Fruit fly (Drosophila melanogaster): ENCODE results near the gene EMC1.

The EMC1 gene

dm6 chr3R:7895457-7895856, 11.7 kb downstream of the EMC1 start (continued):
- peak; percentile 82 for TF ChIP-seq al (GFP tag; IDR thresholded peaks at IDR 0.05)
- TF ChIP-seq chif (GFP tag; optimal IDR thresholded peaks at IDR 0.05), result peak in 1 of 2 experiments; percentile 24
- 0 out of 2 replicates have a peak, but pooled peaks have one; percentile 6 for TF ChIP-seq dimm (GFP tag; IDR thresholded peaks at IDR 0.05)
- peak; percentile 54 for TF ChIP-seq HmgZ (tag; optimal IDR thresholded peaks at IDR 0.05)
- peak; percentile 14 for TF ChIP-seq pum (GFP tag; optimal IDR thresholded peaks at IDR 0.05)
- TF ChIP-seq CG17359 (tag; optimal IDR thresholded peaks at IDR 0.05), result no peak
- TF ChIP-seq Hr3 (GFP tag; optimal IDR thresholded peaks at IDR 0.05), result peak; percentile 29
- TF ChIP-seq Aef1 (GFP tag; IDR thresholded peaks at IDR 0.05), result peak; percentile 76
- peak; percentile 57 for TF ChIP-seq Hand (GFP tag; optimal IDR thresholded peaks at IDR 0.05)
- TF ChIP-seq br (optimal IDR thresholded peaks at IDR 0.05), result no peak
- TF ChIP-seq CG10543 (GFP tag; optimal IDR thresholded peaks at IDR 0.05), result no peak
- TF ChIP-seq CG3726 (GFP tag; IDR thresholded peaks at IDR 0.05), result no peak
- peak; percentile 39 for TF ChIP-seq phol (tag; optimal IDR thresholded peaks at IDR 0.05)
- TF ChIP-seq emc (GFP tag; optimal IDR thresholded peaks at IDR 0.05), result no peak
- peak in 1 of 2 experiments; percentile 83 for TF ChIP-seq Hr51 (GFP tag; optimal IDR thresholded peaks at IDR 0.05)
- peak; percentile 35 for TF ChIP-seq CG1602 (GFP tag; optimal IDR thresholded peaks at IDR 0.05)
- TF ChIP-seq CG7271 (tag; optimal IDR thresholded peaks at IDR 0.05), result no peak
- TF ChIP-seq Opbp (GFP tag; IDR thresholded peaks at IDR 0.05; ENCODE audit: partially characterized antibody), result no peak
- TF ChIP-seq fd102C (GFP tag; optimal IDR thresholded peaks at IDR 0.05), result no peak
- TF ChIP-seq CG11247 (GFP tag; IDR thresholded peaks at IDR 0.05), result peak; percentile 57; the same call in 1 of the 2 replicates
- no peak for TF ChIP-seq CG14965 (GFP tag; optimal IDR thresholded peaks at IDR 0.05; ENCODE audit: borderline replicate concordance)
- TF ChIP-seq wor (GFP tag; IDR thresholded peaks at IDR 0.05), result 0 out of 2 replicates have a peak, but pooled peaks have one; percentile 46
- peak; percentile 15 for TF ChIP-seq Fer2 (tag; optimal IDR thresholded peaks at IDR 0.05)

- TF ChIP-seq Pdp1 (GFP tag; optimal IDR thresholded peaks at IDR 0.05) (peak in 1 of 2 experiments; percentile 1), CoRest (tag; optimal IDR thresholded peaks at IDR 0.05) (no peak), Med (GFP tag) (peak; percentile 7)
These were observed 12.6 kb downstream of the EMC1 start for dm6 chr3R:7894586-7894985.

- TF ChIP-seq hbn (GFP tag; IDR thresholded peaks at IDR 0.05; ENCODE audit: partially characterized antibody), result no peak
- no peak for TF ChIP-seq CG4707 (GFP tag; optimal IDR thresholded peaks at IDR 0.05)
- no peak for TF ChIP-seq CG9797 (GFP tag; optimal IDR thresholded peaks at IDR 0.05)
- no peak for TF ChIP-seq CG8944 (GFP tag; optimal IDR thresholded peaks at IDR 0.05)
- no peak for TF ChIP-seq dati (GFP tag; IDR thresholded peaks at IDR 0.05)
- TF ChIP-seq CG13296 (GFP tag; optimal IDR thresholded peaks at IDR 0.05), result peak; percentile 43
- TF ChIP-seq h (optimal IDR thresholded peaks at IDR 0.05), result no peak
- no peak for TF ChIP-seq CG15696 (tag; optimal IDR thresholded peaks at IDR 0.05)
- TF ChIP-seq Bgb (GFP tag; IDR thresholded peaks at IDR 0.05; ENCODE audit: partially characterized antibody), result no peak
- TF ChIP-seq bsh (GFP tag; optimal IDR thresholded peaks at IDR 0.05), result peak in 1 of 2 experiments; percentile 25
- no peak for TF ChIP-seq CG15073 (GFP tag; optimal IDR thresholded peaks at IDR 0.05)
- TF ChIP-seq CG6272 (GFP tag; IDR thresholded peaks at IDR 0.05), result no peak
- TF ChIP-seq Sox102F (GFP tag; optimal IDR thresholded peaks at IDR 0.05), result peak; percentile 2
- no peak for TF ChIP-seq CG4424 (GFP tag; optimal IDR thresholded peaks at IDR 0.05)
- TF ChIP-seq chn (GFP tag; optimal IDR thresholded peaks at IDR 0.05), result no peak
- no peak for TF ChIP-seq Scr (GFP tag; IDR thresholded peaks at IDR 0.05; ENCODE audit: partially characterized antibody)
- no peak for TF ChIP-seq az2 (GFP tag; optimal IDR thresholded peaks at IDR 0.05)
- peak; percentile 11 for TF ChIP-seq CG17385 (GFP tag; optimal IDR thresholded peaks at IDR 0.05)
- peak; percentile 28; the same call in 1 of the 2 replicates for TF ChIP-seq Ptx1 (GFP tag; IDR thresholded peaks at IDR 0.05)
- TF ChIP-seq psq (GFP tag; optimal IDR thresholded peaks at IDR 0.05), result no peak
- peak; percentile 21 for TF ChIP-seq PHDP (tag; optimal IDR thresholded peaks at IDR 0.05)
- TF ChIP-seq Sox100B (GFP tag; optimal IDR thresholded peaks at IDR 0.05), result peak; percentile 26
These were observed 14.7 kb downstream of the EMC1 start for dm6 chr3R:7892246-7893000.

Measured in whole organism, embryonic.